Fruit fly (Drosophila melanogaster): Measurements from ENCODE around the gene SppL.

SppL gene

DNA sequence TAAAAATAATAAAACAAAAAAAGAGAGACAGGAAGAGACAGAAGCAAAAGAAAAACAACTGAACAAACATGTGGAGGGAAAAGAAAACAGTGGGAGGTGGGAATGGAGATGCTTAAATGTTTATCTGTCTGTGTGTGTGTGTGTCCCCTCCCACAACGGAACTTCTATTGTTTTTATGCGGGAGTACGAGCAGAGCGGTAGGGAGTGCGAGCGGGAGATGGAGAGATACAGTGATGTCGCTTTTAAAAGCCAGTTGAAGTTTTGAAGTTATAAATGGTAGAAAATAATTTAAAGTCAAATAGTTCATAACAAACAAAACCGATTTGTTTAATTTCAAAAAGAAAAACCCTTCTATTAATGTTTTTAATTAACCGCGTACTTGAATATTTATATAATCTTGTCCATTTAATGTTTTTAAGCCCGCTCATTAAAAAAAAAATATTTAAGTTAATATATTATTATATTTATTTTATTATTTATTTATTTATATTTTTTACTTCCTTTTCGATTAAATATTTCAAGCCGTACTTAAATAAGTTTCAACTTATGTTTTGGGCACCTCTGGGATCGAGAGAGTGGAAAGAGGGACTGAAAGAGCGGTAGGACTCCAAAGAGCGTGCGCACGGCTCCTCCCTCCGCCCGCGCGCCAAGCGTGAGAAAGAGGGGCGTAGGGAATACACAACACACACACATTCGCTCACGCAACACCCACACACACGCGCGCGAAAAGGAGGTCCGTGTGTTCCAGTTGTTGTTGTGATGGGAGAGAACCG lies 1.4 kb upstream of the SppL start (continued):
- TF ChIP-seq Ets96B (tag; optimal IDR thresholded peaks at IDR 0.05) (peak; percentile 53), Eip93F (GFP tag; optimal IDR thresholded peaks at IDR 0.05) (no peak), CG6808 (GFP tag; optimal IDR thresholded peaks at IDR 0.05) (no peak), Hr38 (GFP tag; optimal IDR thresholded peaks at IDR 0.05) (no peak), Blimp-1 (GFP tag; optimal IDR thresholded peaks at IDR 0.05) (peak; percentile 14), Eip75B (GFP tag; optimal IDR thresholded peaks at IDR 0.05) (peak; percentile 35), fd59A (GFP tag; optimal IDR thresholded peaks at IDR 0.05) (no peak), Eip78C (GFP tag) (peak; percentile 76), CG6276 (GFP tag; optimal IDR thresholded peaks at IDR 0.05) (peak; percentile 21)

DNA sequence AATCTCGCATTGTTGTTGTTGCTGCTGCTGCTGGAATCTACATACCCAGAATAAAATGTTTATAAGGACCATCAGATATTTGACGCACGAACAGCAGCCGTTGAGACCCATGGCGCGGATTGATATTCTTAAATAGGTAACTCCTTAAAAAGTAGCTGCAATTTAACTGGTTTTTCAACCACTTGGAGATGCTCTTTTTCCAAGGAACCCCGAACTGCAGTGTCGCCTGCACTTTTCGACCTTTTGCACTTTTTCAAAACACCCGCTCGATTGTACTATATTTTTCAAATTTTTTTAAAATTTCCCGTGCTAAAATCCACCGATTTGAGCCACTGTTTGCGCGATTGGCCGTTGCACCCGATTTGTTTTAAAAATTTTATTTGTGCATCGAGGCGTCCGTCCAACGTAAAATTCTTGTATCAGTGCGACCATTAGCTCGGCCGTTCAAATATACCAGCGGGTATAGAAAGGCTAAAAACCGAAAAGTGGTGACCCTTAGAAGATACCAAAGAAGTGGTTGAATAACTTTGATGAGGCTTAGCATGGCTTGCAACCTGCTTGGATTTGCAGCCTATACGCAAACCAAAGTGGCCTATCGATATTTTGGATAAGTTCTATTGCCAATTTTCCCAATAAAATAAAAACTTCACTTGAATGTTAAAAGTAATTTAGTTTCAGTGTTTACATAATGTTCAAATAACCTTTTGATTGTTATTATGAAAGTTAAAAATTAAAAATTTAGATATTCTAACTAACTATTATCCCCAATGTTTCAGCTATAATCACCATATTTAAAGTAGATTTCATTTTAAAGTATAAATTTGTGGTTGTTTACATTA lies 594 bp upstream of the SppL start, which contains the start of gene Tsp96F:
Gene Tsp96F, minus strand, starts transcription at position 457 of the 839 bp plus-strand sequence.
- TF ChIP-seq CG6854 (GFP tag; optimal IDR thresholded peaks at IDR 0.05) (peak; percentile 19), Smox (GFP tag; optimal IDR thresholded peaks at IDR 0.05) (no peak), CG32006 (GFP tag; optimal IDR thresholded peaks at IDR 0.05) (no peak), CG11294 (GFP tag; IDR thresholded peaks at IDR 0.05) (no peak), svp (GFP tag) (peak; percentile 80), CG6163 (GFP tag; IDR thresholded peaks at IDR 0.05) (peak; percentile 41; the same call in 2 of the 3 replicates), Eip78C (GFP tag) (peak; percentile 17), CG3919 (GFP tag; optimal IDR thresholded peaks at IDR 0.05) (no peak), Lpt (GFP tag; optimal IDR thresholded peaks at IDR 0.05) (no peak), CG15336 (GFP tag; IDR thresholded peaks at IDR 0.05) (no peak), Sox15 (GFP tag; optimal IDR thresholded peaks at IDR 0.05) (no peak), topi (GFP tag; optimal IDR thresholded peaks at IDR 0.05) (peak; percentile 6), CG8319 (GFP tag; optimal IDR thresholded peaks at IDR 0.05) (peak; percentile 98), CG8119 (GFP tag; IDR thresholded peaks at IDR 0.05) (peak; percentile 12; the same call in 1 of the 3 replicates), fkh (GFP tag; optimal IDR thresholded peaks at IDR 0.05) (no peak), CG7368 (GFP tag; optimal IDR thresholded peaks at IDR 0.05) (no peak)

- peak; percentile 58 for TF ChIP-seq Eip78C (GFP tag)
- TF ChIP-seq topi (GFP tag; optimal IDR thresholded peaks at IDR 0.05) = no peak
- TF ChIP-seq salr (GFP tag; optimal IDR thresholded peaks at IDR 0.05) = peak in 1 of 2 experiments; percentile 3
- TF ChIP-seq achi (GFP tag; optimal IDR thresholded peaks at IDR 0.05) = peak; percentile 8
- TF ChIP-seq Hr4 (GFP tag; optimal IDR thresholded peaks at IDR 0.05) = peak; percentile 47
- TF ChIP-seq vri (GFP tag; optimal IDR thresholded peaks at IDR 0.05) = no peak
- TF ChIP-seq CG32006 (GFP tag; optimal IDR thresholded peaks at IDR 0.05) = peak; percentile 70
- peak; percentile 45; the same call in 2 of the 3 replicates for TF ChIP-seq CG8119 (GFP tag; IDR thresholded peaks at IDR 0.05)
- TF ChIP-seq CG6276 (GFP tag; optimal IDR thresholded peaks at IDR 0.05) = peak; percentile 50
- TF ChIP-seq cyc (GFP tag; optimal IDR thresholded peaks at IDR 0.05) = no peak
- peak; percentile 39 for TF ChIP-seq CG4318 (GFP tag; optimal IDR thresholded peaks at IDR 0.05)
Observed at dm6 chr3R:25882606-25883266, 952 bp downstream of the SppL start.

dm6 chr3R:25883877-25884276 lies 2.1 kb downstream of the SppL start:
- no peak for TF ChIP-seq cyc (GFP tag; optimal IDR thresholded peaks at IDR 0.05)
- TF ChIP-seq CG8319 (GFP tag; optimal IDR thresholded peaks at IDR 0.05) = no peak
- no peak for TF ChIP-seq eg (GFP tag; IDR thresholded peaks at IDR 0.05)
- TF ChIP-seq Eip93F (GFP tag; optimal IDR thresholded peaks at IDR 0.05) = no peak
- no peak for TF ChIP-seq Smox (GFP tag; optimal IDR thresholded peaks at IDR 0.05)
- TF ChIP-seq achi (GFP tag; optimal IDR thresholded peaks at IDR 0.05) = no peak
- peak; percentile 6 for TF ChIP-seq fkh (GFP tag; optimal IDR thresholded peaks at IDR 0.05)
- no peak for TF ChIP-seq esn (GFP tag; optimal IDR thresholded peaks at IDR 0.05)
